Worm (Caenorhabditis elegans) whole organism, L1 larva: ENCODE results near the gene F40H3.3.

Experiments
- C34B4.2 ChIP-seq: sonication (generic microtip); optimal IDR thresholded peaks from 2 replicates; lab custom pipeline; 2017; ENCODE audit warnings: mild to moderate bottlenecking, missing genetic modification characterization, missing compliant biosample characterization
- alr-1 ChIP-seq: fragments of 200-800 bp; sonication (Bioruptor generic); optimal IDR thresholded peaks from 2 replicates; lab custom pipeline; 2018; ENCODE audit warnings: borderline replicate concordance, mild to moderate bottlenecking, missing genetic modification characterization, missing compliant biosample characterization
- blmp-1 ChIP-seq: fragments of 150-350 bp; optimal IDR thresholded peaks from 2 replicates; lab custom pipeline; 2014; ENCODE audit warnings: missing biosample characterization, missing genetic modification characterization
- ceh-63 ChIP-seq: fragments of 200-800 bp; sonication (Bioruptor generic); optimal IDR thresholded peaks from 2 replicates; lab custom pipeline; 2018; ENCODE audit warnings: mild to moderate bottlenecking, missing genetic modification characterization, missing compliant biosample characterization
- ceh-82 ChIP-seq, 3 experiments: fragments of 150-350 bp in 1 of 3; sonication (generic microtip) in 2 of 3; optimal IDR thresholded peaks; 2 replicates each; lab custom pipeline; 2014 to 2017; ENCODE audit warnings: missing biosample characterization in 3 of 3, missing genetic modification characterization in 3 of 3
- ceh-88 ChIP-seq: fragments of 200-800 bp; sonication (Bioruptor generic); IDR thresholded peaks from 2 replicates; pipeline ENCODE4 v1.3.6; 2022; ENCODE audit warnings: missing genetic modification characterization, missing compliant biosample characterization
- ceh-90 ChIP-seq: sonication (generic microtip); optimal IDR thresholded peaks from 2 replicates; lab custom pipeline; 2016; ENCODE audit warnings: missing genetic modification characterization, missing compliant biosample characterization
- ces-1 ChIP-seq: fragments of 150-350 bp; optimal IDR thresholded peaks from 2 replicates; lab custom pipeline; 2014; ENCODE audit warnings: missing biosample characterization, missing genetic modification reagents, missing genetic modification characterization
- efl-1 ChIP-seq, 4 experiments: fragments of 150-350 bp; optimal IDR thresholded peaks in 3 of 4; peaks in 1 of 4; 1 replicate in 1 of 4; 2 replicates in 3 of 4; lab custom pipeline; 2014; ENCODE audit warnings: missing biosample characterization in 2 of 4, missing genetic modification characterization in 2 of 4, missing genetic modification reagents in 2 of 4
- egl-13 ChIP-seq: sonication (generic microtip); optimal IDR thresholded peaks from 2 replicates; lab custom pipeline; 2016; ENCODE audit warnings: missing genotype, missing genetic modification reagents, missing genetic modification characterization, missing compliant biosample characterization
- elt-2 ChIP-seq: sonication (generic microtip); optimal IDR thresholded peaks from 2 replicates; lab custom pipeline; 2016; ENCODE audit warnings: missing genetic modification characterization, mild to moderate bottlenecking, inconsistent platforms, missing compliant biosample characterization, missing genetic modification reagents
- elt-3 ChIP-seq, 6 experiments: fragments of 150-350 bp in 1 of 6; sonication (generic microtip); optimal IDR thresholded peaks; 2 replicates each; lab custom pipeline; 2017 to 2018; ENCODE audit warnings: missing biosample characterization in 6 of 6, missing genetic modification characterization in 6 of 6, inconsistent platforms in 1 of 6
- ets-5 ChIP-seq: fragments of 200-800 bp; sonication (Bioruptor generic); IDR thresholded peaks from 2 replicates; pipeline ENCODE4 v1.3.6; 2022; ENCODE audit warnings: missing genetic modification characterization, missing compliant biosample characterization
- fkh-4 ChIP-seq: sonication (generic microtip); optimal IDR thresholded peaks from 2 replicates; lab custom pipeline; 2016; ENCODE audit warnings: missing compliant biosample characterization, missing genetic modification characterization, borderline replicate concordance
- fos-1 ChIP-seq: fragments of 150-350 bp; optimal IDR thresholded peaks from 2 replicates; lab custom pipeline; 2014; ENCODE audit warnings: missing biosample characterization, missing genetic modification characterization
- grh-1 ChIP-seq: fragments of 200-800 bp; sonication (Bioruptor generic); IDR thresholded peaks from 2 replicates; pipeline ENCODE4 v1.3.6; 2022; ENCODE audit warnings: missing genetic modification reagents, missing genetic modification characterization, missing compliant biosample characterization
- hlh-17 ChIP-seq: fragments of 200-800 bp; sonication (Bioruptor generic); optimal IDR thresholded peaks from 2 replicates; lab custom pipeline; 2018; ENCODE audit warnings: missing genetic modification characterization, mild to moderate bottlenecking, missing compliant biosample characterization, moderate library complexity, borderline replicate concordance
- hpl-2 ChIP-seq: fragments of 150-350 bp; optimal IDR thresholded peaks from 2 replicates; lab custom pipeline; 2014; ENCODE audit warnings: missing biosample characterization, missing genetic modification reagents, missing genetic modification characterization
- irx-1 ChIP-seq: sonication (generic microtip); optimal IDR thresholded peaks from 2 replicates; lab custom pipeline; 2016; ENCODE audit warnings: missing genetic modification characterization, missing compliant biosample characterization
- isw-1 ChIP-seq: fragments of 200-800 bp; sonication (Bioruptor generic); IDR thresholded peaks from 2 replicates; pipeline ENCODE4 v1.3.6; 2022; ENCODE audit warnings: missing genetic modification characterization, missing compliant biosample characterization
- lin-14 ChIP-seq: fragments of 200-800 bp; sonication (Bioruptor generic); optimal IDR thresholded peaks from 2 replicates; lab custom pipeline; 2018; ENCODE audit warnings: mild to moderate bottlenecking, missing genetic modification characterization, moderate library complexity, missing compliant biosample characterization
- lir-3 ChIP-seq: sonication (generic microtip); optimal IDR thresholded peaks from 2 replicates; lab custom pipeline; 2016; ENCODE audit warnings: mild to moderate bottlenecking, missing genetic modification characterization, moderate library complexity, missing compliant biosample characterization; ENCODE audit not compliant: poor library complexity
- lsy-2 ChIP-seq, 2 experiments: fragments of 150-350 bp; optimal IDR thresholded peaks; 2 replicates each; lab custom pipeline; 2014; ENCODE audit warnings: missing biosample characterization in 2 of 2, missing genetic modification characterization in 2 of 2
- nhr-19 ChIP-seq: fragments of 200-800 bp; sonication (Bioruptor generic); conservative IDR thresholded peaks from 2 replicates; pipeline ENCODE4 v1.3.6; 2022; ENCODE audit warnings: missing genetic modification characterization, missing compliant biosample characterization
- nhr-237 ChIP-seq: fragments of 150-350 bp; optimal IDR thresholded peaks from 2 replicates; lab custom pipeline; 2014; ENCODE audit warnings: missing biosample characterization, missing genetic modification characterization
- nhr-71 ChIP-seq: sonication (generic microtip); optimal IDR thresholded peaks from 2 replicates; lab custom pipeline; 2016; ENCODE audit warnings: mild to moderate bottlenecking, missing genetic modification characterization, moderate library complexity, missing compliant biosample characterization
- nhr-77 ChIP-seq: fragments of 150-350 bp; optimal IDR thresholded peaks from 2 replicates; lab custom pipeline; 2014; ENCODE audit warnings: missing biosample characterization, missing genetic modification characterization
- pag-3 ChIP-seq: sonication (generic microtip); optimal IDR thresholded peaks from 2 replicates; lab custom pipeline; 2017; ENCODE audit warnings: missing genetic modification characterization, mild to moderate bottlenecking, missing compliant biosample characterization, antibody characterized with exemption, borderline replicate concordance; ENCODE audit not compliant: insufficient read depth
- pax-3 ChIP-seq: fragments of 200-800 bp; sonication (Bioruptor generic); optimal IDR thresholded peaks from 2 replicates; lab custom pipeline; 2018; ENCODE audit warnings: mild to moderate bottlenecking, missing genetic modification characterization, moderate library complexity, missing compliant biosample characterization
- rnt-1 ChIP-seq: sonication (generic microtip); optimal IDR thresholded peaks from 2 replicates; lab custom pipeline; 2016; ENCODE audit warnings: mild to moderate bottlenecking, missing genetic modification characterization, moderate library complexity, missing compliant biosample characterization
- skn-1 ChIP-seq: fragments of 150-350 bp; optimal IDR thresholded peaks from 2 replicates; lab custom pipeline; 2014; ENCODE audit warnings: missing biosample characterization, missing genetic modification characterization
- snpc-4 ChIP-seq: fragments of 150-350 bp; optimal IDR thresholded peaks from 2 replicates; lab custom pipeline; 2014; ENCODE audit warnings: missing biosample characterization, missing genetic modification characterization
- snu-23 ChIP-seq: sonication (generic microtip); optimal IDR thresholded peaks from 2 replicates; lab custom pipeline; 2016; ENCODE audit warnings: missing genetic modification characterization, missing compliant biosample characterization
- sox-4 ChIP-seq: sonication (generic microtip); optimal IDR thresholded peaks from 2 replicates; lab custom pipeline; 2016; ENCODE audit warnings: missing genetic modification characterization, missing compliant biosample characterization
- sup-37 ChIP-seq: fragments of 200-800 bp; sonication (Bioruptor generic); optimal IDR thresholded peaks from 2 replicates; lab custom pipeline; 2018; ENCODE audit warnings: mild to moderate bottlenecking, missing genetic modification characterization, missing compliant biosample characterization
- tlp-1 ChIP-seq: fragments of 150-350 bp; optimal IDR thresholded peaks from 2 replicates; lab custom pipeline; 2014; ENCODE audit warnings: missing biosample characterization, missing genetic modification characterization
- vab-15 ChIP-seq: sonication (generic microtip); optimal IDR thresholded peaks from 2 replicates; lab custom pipeline; 2017; ENCODE audit warnings: missing genotype, mild to moderate bottlenecking, missing genetic modification characterization, missing compliant biosample characterization
- zag-1 ChIP-seq: fragments of 150-350 bp; optimal IDR thresholded peaks from 2 replicates; lab custom pipeline; 2014; ENCODE audit warnings: missing biosample characterization, missing genetic modification characterization
- zip-4 ChIP-seq: fragments of 200-800 bp; sonication (Bioruptor generic); optimal IDR thresholded peaks from 2 replicates; lab custom pipeline; 2018; ENCODE audit warnings: mild to moderate bottlenecking, missing genetic modification characterization, moderate library complexity, missing compliant biosample characterization
- ztf-11 ChIP-seq, 2 experiments: sonication (generic microtip); optimal IDR thresholded peaks; 2 replicates each; lab custom pipeline; 2016 to 2017; ENCODE audit warnings: missing genetic modification characterization in 2 of 2, missing biosample characterization in 1 of 2, missing compliant biosample characterization in 1 of 2
- ztf-4 ChIP-seq: fragments of 150-350 bp; optimal IDR thresholded peaks from 2 replicates; lab custom pipeline; 2014; ENCODE audit warnings: missing biosample characterization, missing genetic modification characterization

F40H3.3 gene

ce11 chrII:6177975-6178742 is 6.9 kb downstream of the F40H3.3 start:
- peak; percentile 71 for TF ChIP-seq tlp-1 (tag; lab: Kevin White, UChicago)
- peak; percentile 1 for TF ChIP-seq lin-14 (GFP tag; lab: Kevin White, UChicago)
- TF ChIP-seq blmp-1 (tag; lab: Kevin White, UChicago), result peak; percentile 56
- no peak for TF ChIP-seq ets-5 (GFP tag; lab: Robert Waterston, UW)
- peak in 2 of 6 experiments; percentile 24 to 55 for TF ChIP-seq elt-3 (tag; optimal IDR thresholded peaks at IDR 0.05; lab: Kevin White, UChicago)
- TF ChIP-seq isw-1 (GFP tag; lab: Robert Waterston, UW), result no peak
- no peak for TF ChIP-seq ztf-11 (tag; optimal IDR thresholded peaks at IDR 0.05; lab: Kevin White, UChicago)
- TF ChIP-seq elt-2 (tag; lab: Kevin White, UChicago), result peak; percentile 81
- TF ChIP-seq, all 84 proteins: peak for 5

ce11 chrII:6178743-6179129 is 7.4 kb downstream of the F40H3.3 start:
- TF ChIP-seq tlp-1 (tag; lab: Kevin White, UChicago) (no peak), lin-14 (GFP tag; lab: Kevin White, UChicago) (no peak), ets-5 (GFP tag; lab: Robert Waterston, UW) (no peak), grh-1 (GFP tag; lab: Robert Waterston, UW) (no peak), fos-1 (tag; lab: Kevin White, UChicago) (no peak), ceh-90 (tag; lab: Kevin White, UChicago) (no peak), egl-13 (tag; lab: Kevin White, UChicago) (no peak), nhr-77 (tag; lab: Kevin White, UChicago) (no peak), ztf-4 (no peak)

ce11 chrII:6179531-6179930 is 8.2 kb downstream of the F40H3.3 start, which contains the start of gene F40H3.1:
F40H3.1 (plus strand) TSS chrII:6179831.
- no peak for TF ChIP-seq lir-3

- no peak for TF ChIP-seq skn-1 (tag; lab: Kevin White, UChicago)
- TF ChIP-seq pax-3 (tag; lab: Kevin White, UChicago), result no peak
These were observed 9.2 kb downstream of the F40H3.3 start for ce11 chrII:6180552-6180951.

ce11 chrII:6181337-6181736 is 10.0 kb downstream of the F40H3.3 start:
- TF ChIP-seq zag-1 (tag; lab: Kevin White, UChicago) (no peak), zip-4 (GFP tag; lab: Kevin White, UChicago) (no peak), rnt-1 (tag; lab: Kevin White, UChicago) (peak; percentile 41), snu-23 (GFP tag; lab: Kevin White, UChicago) (peak; percentile 20), ces-1 (GFP tag; lab: Kevin White, UChicago) (no peak), fkh-4 (tag; lab: Kevin White, UChicago) (no peak), irx-1 (tag; lab: Kevin White, UChicago) (no peak), efl-1 (optimal IDR thresholded peaks at IDR 0.05; lab: Kevin White, UChicago) (no peak), efl-1 (GFP tag; optimal IDR thresholded peaks at IDR 0.05 in 1 of 2; lab: Kevin White, UChicago) (no peak), sox-4 (tag; lab: Kevin White, UChicago) (no peak), nhr-71 (tag; lab: Kevin White, UChicago) (peak; percentile 48), blmp-1 (tag; lab: Kevin White, UChicago) (peak; percentile 45), hlh-17 (GFP tag; lab: Kevin White, UChicago) (no peak), nhr-237 (tag; lab: Kevin White, UChicago) (no peak), nhr-19 (GFP tag; lab: Robert Waterston, UW) (no peak), snpc-4 (tag; lab: Kevin White, UChicago) (no peak), ceh-63 (no peak), hpl-2 (GFP tag; lab: Kevin White, UChicago) (no peak), ets-5 (GFP tag; lab: Robert Waterston, UW) (no peak), alr-1 (tag; lab: Kevin White, UChicago) (no peak), ceh-82 (tag; optimal IDR thresholded peaks at IDR 0.05; lab: Kevin White, UChicago) (no peak), lsy-2 (tag; optimal IDR thresholded peaks at IDR 0.05; lab: Kevin White, UChicago) (peak; percentile 4 to 35), ceh-88 (GFP tag; lab: Robert Waterston, UW) (no peak), pag-3 (tag; lab: Kevin White, UChicago) (no peak), sup-37 (no peak), vab-15 (tag; lab: Kevin White, UChicago) (no peak), C34B4.2 (tag; lab: Kevin White, UChicago) (no peak), elt-2 (tag; lab: Kevin White, UChicago) (no peak), lin-14 (GFP tag; lab: Kevin White, UChicago) (peak; percentile 70)
